Fruit fly (Drosophila melanogaster) whole organism: ENCODE results near the gene Nazo.

Source experiments
- CG8478 ChIP-seq: fragments of >200 bp; optimal IDR thresholded peaks from 2 replicates; lab custom pipeline; 2018; ENCODE audit warnings: inconsistent platforms
- Dll ChIP-seq: fragments of >200 bp; optimal IDR thresholded peaks from 2 replicates; lab custom pipeline; 2017
- psq ChIP-seq: fragments of >200 bp; optimal IDR thresholded peaks from 2 replicates; lab custom pipeline; 2017
- usp ChIP-seq: fragments of >200 bp; optimal IDR thresholded peaks from 2 replicates; lab custom pipeline; 2017; ENCODE audit warnings: missing biosample characterization, missing genetic modification characterization, mixed read lengths

dm6 chr3R:8256040-8256439 lies 31.6 kb upstream of the Nazo start:
- TF ChIP-seq usp (GFP tag; lab: Kevin White, UChicago) (no peak), psq (no peak), Dll (lab: Kevin White, UChicago) (no peak), CG8478 (lab: Kevin White, UChicago) (no peak)
